Fruit fly (Drosophila melanogaster): Measurements from ENCODE around the gene Alp11.

dm6 chrX:15539856-15540488, 47.6 kb upstream of the Alp11 start:
- TF ChIP-seq CG8478 (optimal IDR thresholded peaks at IDR 0.05) (no peak), CTCF (optimal IDR thresholded peaks at IDR 0.05) (no peak)

Measured in S2 (cell line).